Fruit fly (Drosophila melanogaster) whole organism, embryonic: ENCODE data around the gene CG32811.

Experiments
- Adf1 ChIP-seq: fragments of 200-800 bp; sonication (Bioruptor generic); IDR thresholded peaks from 2 replicates; pipeline ENCODE4 v1.3.6; 2022; ENCODE audit warnings: missing biosample characterization, missing genetic modification characterization
- Antp ChIP-seq: fragments of 200-800 bp; sonication (Bioruptor generic); optimal IDR thresholded peaks from 3 replicates; lab custom pipeline; 2016; ENCODE audit warnings: missing biosample characterization, missing genetic modification characterization
- B-H1 ChIP-seq: fragments of 200-800 bp; sonication (Bioruptor generic); IDR thresholded peaks from 3 replicates; pipeline ENCODE4 v1.3.6; 2022; ENCODE audit warnings: missing biosample characterization, missing genetic modification characterization
- BtbVII ChIP-seq: fragments of 200-800 bp; sonication (Bioruptor generic); optimal IDR thresholded peaks from 3 replicates; lab custom pipeline; 2017; ENCODE audit warnings: missing biosample characterization, mild to moderate bottlenecking, missing genetic modification characterization
- CG10274 ChIP-seq: fragments of 200-800 bp; sonication (Bioruptor generic); optimal IDR thresholded peaks from 3 replicates; lab custom pipeline; 2017; ENCODE audit warnings: missing biosample characterization, mild to moderate bottlenecking, missing genetic modification characterization
- CG13287 ChIP-seq: fragments of 200-800 bp; sonication (Bioruptor generic); IDR thresholded peaks from 2 replicates; pipeline ENCODE4 v1.3.6; 2022; ENCODE audit warnings: missing biosample characterization, missing genetic modification characterization; ENCODE audit not compliant: partially characterized antibody
- CG15514 ChIP-seq: fragments of 200-800 bp; sonication (Bioruptor generic); optimal IDR thresholded peaks from 3 replicates; lab custom pipeline; 2017; ENCODE audit warnings: missing biosample characterization, missing genetic modification characterization, mild to moderate bottlenecking, moderate library complexity, missing genetic modification reagents
- CG16815 ChIP-seq: fragments of 200-800 bp; sonication (Bioruptor generic); optimal IDR thresholded peaks from 3 replicates; lab custom pipeline; 2017; ENCODE audit warnings: missing biosample characterization, mild to moderate bottlenecking, missing genetic modification characterization
- CG17361 ChIP-seq: fragments of 200-800 bp; sonication (Bioruptor generic); IDR thresholded peaks from 3 replicates; pipeline ENCODE4 v1.3.6; 2022; ENCODE audit warnings: missing biosample characterization, missing genetic modification characterization
- CG2202 ChIP-seq: fragments of 200-800 bp; sonication (Bioruptor generic); optimal IDR thresholded peaks from 2 replicates; lab custom pipeline; 2018; ENCODE audit warnings: missing biosample characterization, mild to moderate bottlenecking, missing genetic modification characterization
- CG2875 ChIP-seq: fragments of 200-800 bp; sonication (Bioruptor generic); optimal IDR thresholded peaks from 2 replicates; lab custom pipeline; 2017; ENCODE audit warnings: missing biosample characterization, mild to moderate bottlenecking, missing genetic modification characterization, missing genetic modification reagents
- CG33213 ChIP-seq: fragments of 200-800 bp; sonication (Bioruptor generic); optimal IDR thresholded peaks from 3 replicates; lab custom pipeline; 2016; ENCODE audit warnings: missing biosample characterization, missing genetic modification characterization
- CG3407 ChIP-seq: fragments of 200-800 bp; sonication (Bioruptor generic); optimal IDR thresholded peaks from 2 replicates; lab custom pipeline; 2018; ENCODE audit warnings: missing biosample characterization, mild to moderate bottlenecking, missing genetic modification characterization
- CG34224 ChIP-seq: fragments of 200-800 bp; sonication (Bioruptor generic); IDR thresholded peaks from 3 replicates; pipeline ENCODE4 v1.3.6; 2022; ENCODE audit warnings: missing biosample characterization, missing genetic modification characterization; ENCODE audit not compliant: partially characterized antibody
- CG43689 ChIP-seq: fragments of 200-800 bp; sonication (Bioruptor generic); IDR thresholded peaks from 2 replicates; pipeline ENCODE4 v1.3.6; 2022; ENCODE audit warnings: missing biosample characterization, missing genetic modification characterization
- CG4820 ChIP-seq: fragments of 200-800 bp; sonication (Bioruptor generic); optimal IDR thresholded peaks from 3 replicates; lab custom pipeline; 2016; ENCODE audit warnings: missing biosample characterization, missing genetic modification characterization
- CG8089 ChIP-seq: fragments of 200-800 bp; sonication (Bioruptor generic); optimal IDR thresholded peaks from 3 replicates; lab custom pipeline; 2016; ENCODE audit warnings: missing biosample characterization, missing genetic modification characterization
- CG8281 ChIP-seq: fragments of 200-800 bp; sonication (Bioruptor generic); optimal IDR thresholded peaks from 2 replicates; lab custom pipeline; 2018; ENCODE audit warnings: missing biosample characterization, mild to moderate bottlenecking, missing genetic modification characterization, moderate library complexity
- CG8478 ChIP-seq: fragments of >200 bp; optimal IDR thresholded peaks from 2 replicates; lab custom pipeline; 2018
- CG8765 ChIP-seq: fragments of 200-800 bp; sonication (Bioruptor generic); IDR thresholded peaks from 2 replicates; pipeline ENCODE4 v1.3.6; 2022; ENCODE audit warnings: missing biosample characterization, missing genetic modification characterization
- CG9817 ChIP-seq: fragments of 200-800 bp; sonication (Bioruptor generic); optimal IDR thresholded peaks from 2 replicates; lab custom pipeline; 2018; ENCODE audit warnings: missing biosample characterization, mild to moderate bottlenecking, missing genetic modification characterization, moderate library complexity
- Dfd ChIP-seq, 2 experiments: fragments of >200 bp; optimal IDR thresholded peaks; 2 replicates each; lab custom pipeline; 2017; ENCODE audit warnings: missing biosample characterization in 2 of 2, missing genetic modification characterization in 2 of 2
- E2f2 ChIP-seq: fragments of 200-800 bp; sonication (Bioruptor generic); IDR thresholded peaks from 2 replicates; pipeline ENCODE4 v1.3.6; 2022; ENCODE audit warnings: missing biosample characterization, missing genetic modification characterization
- GATAe ChIP-seq: fragments of 200-800 bp; sonication (Bioruptor generic); conservative IDR thresholded peaks from 2 replicates; pipeline ENCODE4 v1.3.6; 2022; ENCODE audit warnings: missing biosample characterization, missing genetic modification characterization
- HmgD ChIP-seq: fragments of 200-800 bp; sonication (Bioruptor generic); optimal IDR thresholded peaks from 3 replicates; lab custom pipeline; 2016; ENCODE audit warnings: missing biosample characterization, missing genetic modification characterization
- Hmx ChIP-seq: fragments of 200-800 bp; sonication (Bioruptor generic); optimal IDR thresholded peaks from 2 replicates; lab custom pipeline; 2016; ENCODE audit warnings: missing biosample characterization, missing genetic modification characterization
- Hr3 ChIP-seq: fragments of 200-800 bp; sonication (Bioruptor generic); optimal IDR thresholded peaks from 3 replicates; lab custom pipeline; 2016; ENCODE audit warnings: missing biosample characterization, missing genetic modification characterization
- Hsf ChIP-seq: fragments of 200-800 bp; sonication (Bioruptor generic); optimal IDR thresholded peaks from 3 replicates; lab custom pipeline; 2016; ENCODE audit warnings: missing biosample characterization, missing genetic modification characterization
- Lim3 ChIP-seq: fragments of 200-800 bp; sonication (Bioruptor generic); IDR thresholded peaks from 2 replicates; pipeline ENCODE4 v1.3.6; 2022; ENCODE audit warnings: missing biosample characterization, missing genetic modification characterization
- Mrtf ChIP-seq: fragments of 200-800 bp; sonication (Bioruptor generic); IDR thresholded peaks from 3 replicates; pipeline ENCODE4 v1.3.6; 2022; ENCODE audit warnings: missing biosample characterization, missing genetic modification characterization
- Neu2 ChIP-seq: fragments of 200-800 bp; sonication (Bioruptor generic); optimal IDR thresholded peaks from 3 replicates; lab custom pipeline; 2016; ENCODE audit warnings: missing biosample characterization, missing genetic modification characterization, borderline replicate concordance
- Oli ChIP-seq: fragments of 200-800 bp; sonication (Bioruptor generic); optimal IDR thresholded peaks from 2 replicates; lab custom pipeline; 2018; ENCODE audit warnings: missing biosample characterization, mild to moderate bottlenecking, missing genetic modification characterization, moderate library complexity
- Scr ChIP-seq: fragments of 200-800 bp; sonication (Bioruptor generic); IDR thresholded peaks from 2 replicates; pipeline ENCODE4 v1.3.6; 2022; ENCODE audit warnings: missing biosample characterization, missing genetic modification characterization; ENCODE audit not compliant: partially characterized antibody
- Sox102F ChIP-seq: fragments of 200-800 bp; sonication (Bioruptor generic); optimal IDR thresholded peaks from 2 replicates; lab custom pipeline; 2018; ENCODE audit warnings: missing biosample characterization, mild to moderate bottlenecking, missing genetic modification characterization, moderate library complexity
- Sry-β ChIP-seq: fragments of 200-800 bp; sonication (Bioruptor generic); optimal IDR thresholded peaks from 2 replicates; lab custom pipeline; 2018; ENCODE audit warnings: missing biosample characterization, mild to moderate bottlenecking, missing genetic modification characterization, moderate library complexity
- abd-A ChIP-seq: fragments of 200-800 bp; sonication (Bioruptor generic); optimal IDR thresholded peaks from 3 replicates; lab custom pipeline; 2019; ENCODE audit warnings: missing biosample characterization, mild to moderate bottlenecking, missing genetic modification characterization, moderate library complexity
- bbx ChIP-seq: fragments of 200-800 bp; sonication (Bioruptor generic); IDR thresholded peaks from 2 replicates; pipeline ENCODE4 v1.3.6; 2022; ENCODE audit warnings: missing biosample characterization, missing genetic modification characterization; ENCODE audit not compliant: partially characterized antibody
- btn ChIP-seq: fragments of 200-800 bp; sonication (Bioruptor generic); optimal IDR thresholded peaks from 2 replicates; lab custom pipeline; 2016; ENCODE audit warnings: missing biosample characterization, missing genetic modification characterization
- crc ChIP-seq: fragments of 200-800 bp; sonication (Bioruptor generic); optimal IDR thresholded peaks from 2 replicates; lab custom pipeline; 2016; ENCODE audit warnings: missing biosample characterization, missing genetic modification characterization
- danr ChIP-seq: fragments of 200-800 bp; sonication (Bioruptor generic); IDR thresholded peaks from 2 replicates; pipeline ENCODE4 v1.3.6; 2022; ENCODE audit warnings: missing biosample characterization, missing genetic modification characterization
- dmrt99B ChIP-seq: fragments of 200-800 bp; sonication (Bioruptor generic); optimal IDR thresholded peaks from 2 replicates; lab custom pipeline; 2018; ENCODE audit warnings: missing biosample characterization, mild to moderate bottlenecking, missing genetic modification characterization, moderate library complexity
- dysf ChIP-seq: fragments of 200-800 bp; sonication (Bioruptor generic); IDR thresholded peaks from 3 replicates; pipeline ENCODE4 v1.3.6; 2022; ENCODE audit warnings: missing biosample characterization, missing genetic modification characterization
- eyg ChIP-seq: fragments of 200-800 bp; sonication (Bioruptor generic); optimal IDR thresholded peaks from 3 replicates; lab custom pipeline; 2016; ENCODE audit warnings: missing biosample characterization, missing genetic modification characterization
- fd64A ChIP-seq: fragments of 200-800 bp; sonication (Bioruptor generic); optimal IDR thresholded peaks from 3 replicates; lab custom pipeline; 2018; ENCODE audit warnings: missing biosample characterization, mild to moderate bottlenecking, missing genetic modification characterization
- gsb-n ChIP-seq: fragments of 200-800 bp; sonication (Bioruptor generic); optimal IDR thresholded peaks from 3 replicates; lab custom pipeline; 2018; ENCODE audit warnings: missing biosample characterization, mild to moderate bottlenecking, missing genetic modification characterization
- her ChIP-seq: fragments of 200-800 bp; sonication (Bioruptor generic); optimal IDR thresholded peaks from 2 replicates; lab custom pipeline; 2016; ENCODE audit warnings: missing biosample characterization, missing genetic modification characterization
- inv ChIP-seq: fragments of 200-800 bp; sonication (Bioruptor generic); IDR thresholded peaks from 2 replicates; pipeline ENCODE4 v1.3.6; 2022; ENCODE audit warnings: missing biosample characterization, missing genetic modification characterization; ENCODE audit not compliant: partially characterized antibody
- jing ChIP-seq: fragments of 200-800 bp; sonication (Bioruptor generic); optimal IDR thresholded peaks from 2 replicates; lab custom pipeline; 2018; ENCODE audit warnings: missing biosample characterization, mild to moderate bottlenecking, missing genetic modification characterization
- pnt ChIP-seq: fragments of 200-800 bp; sonication (Bioruptor generic); optimal IDR thresholded peaks from 3 replicates; lab custom pipeline; 2016; ENCODE audit warnings: missing biosample characterization, missing genetic modification characterization
- sens-2 ChIP-seq: fragments of 200-800 bp; sonication (Bioruptor generic); IDR thresholded peaks from 2 replicates; pipeline ENCODE4 v1.3.6; 2022; ENCODE audit warnings: missing biosample characterization, missing genetic modification characterization
- wek ChIP-seq: fragments of 200-800 bp; sonication (Bioruptor generic); optimal IDR thresholded peaks from 3 replicates; lab custom pipeline; 2018; ENCODE audit warnings: missing biosample characterization, mild to moderate bottlenecking, missing genetic modification characterization, moderate library complexity

CG32811 gene

DNA sequence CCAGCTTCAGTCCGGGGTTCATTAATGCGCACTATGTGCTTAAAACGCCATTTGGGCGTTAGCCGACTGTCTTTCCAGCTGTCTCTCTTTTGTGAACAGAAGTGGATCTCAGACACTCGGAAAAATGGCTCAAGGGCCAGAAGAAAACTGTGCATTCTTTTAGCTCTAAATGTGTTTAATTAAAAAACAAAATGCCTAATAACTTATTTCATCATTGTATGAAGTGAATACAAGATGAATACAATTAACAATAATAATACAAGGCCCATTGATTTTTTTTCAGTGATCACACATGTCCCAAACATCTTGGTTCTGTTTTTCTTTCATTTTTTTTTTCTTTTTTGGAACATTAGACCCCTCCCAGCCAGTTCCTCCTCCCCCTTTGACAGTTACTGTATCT lies 25.3 kb downstream of the CG32811 start (continued):
- TF ChIP-seq Oli (tag; lab: Kevin White, UChicago) = peak; percentile 55
- peak; percentile 4 for TF ChIP-seq her (GFP tag; lab: Kevin White, UChicago)
- TF ChIP-seq CG16815 = peak; percentile 15
- no peak for TF ChIP-seq Adf1 (GFP tag; lab: Robert Waterston, UW)
- peak; percentile 30 for TF ChIP-seq CG2875
- TF ChIP-seq eyg (GFP tag; lab: Kevin White, UChicago) = peak; percentile 30
- peak; percentile 54 for TF ChIP-seq Hr3 (GFP tag; lab: Kevin White, UChicago)
- no peak for TF ChIP-seq CG8478 (lab: Kevin White, UChicago)
- TF ChIP-seq Antp (GFP tag; lab: Kevin White, UChicago) = peak; percentile 47
- peak; percentile 53 for TF ChIP-seq Hsf (GFP tag; lab: Kevin White, UChicago)
- no peak for TF ChIP-seq Sry-β (GFP tag; lab: Kevin White, UChicago)
- TF ChIP-seq CG33213 (GFP tag; lab: Kevin White, UChicago) = no peak
- TF ChIP-seq pnt (GFP tag; lab: Kevin White, UChicago) = peak; percentile 33
- TF ChIP-seq dysf (GFP tag; lab: Robert Waterston, UW) = peak; percentile 72
- TF ChIP-seq fd64A (GFP tag; lab: Kevin White, UChicago) = no peak
- TF ChIP-seq dmrt99B (tag; lab: Kevin White, UChicago) = peak; percentile 75
- peak; percentile 17; the same call in 1 of the 2 replicates for TF ChIP-seq E2f2 (GFP tag; lab: Robert Waterston, UW)
- no peak for TF ChIP-seq inv
- peak; percentile 59 for TF ChIP-seq CG4820
- no peak; the same call in 2 of the 3 replicates for TF ChIP-seq B-H1 (GFP tag; lab: Robert Waterston, UW)
- TF ChIP-seq CG13287 (GFP tag; lab: Robert Waterston, UW) = no peak
- no peak for TF ChIP-seq CG43689 (GFP tag; lab: Robert Waterston, UW)
- TF ChIP-seq CG15514 (GFP tag; lab: Kevin White, UChicago) = peak; percentile 13
- TF ChIP-seq Dfd (GFP tag; optimal IDR thresholded peaks at IDR 0.05; lab: Kevin White, UChicago) = no peak
- no peak for TF ChIP-seq sens-2 (GFP tag; lab: Robert Waterston, UW)
- TF ChIP-seq Sox102F = peak; percentile 63
- peak; percentile 56 for TF ChIP-seq CG17361 (GFP tag; lab: Robert Waterston, UW)
- TF ChIP-seq danr (GFP tag; lab: Robert Waterston, UW) = 0 out of 2 replicates have a peak, but pooled peaks have one; percentile 9
- TF ChIP-seq jing (GFP tag; lab: Kevin White, UChicago) = no peak
- TF ChIP-seq btn (GFP tag; lab: Kevin White, UChicago) = peak; percentile 3
- TF ChIP-seq GATAe (GFP tag; lab: Robert Waterston, UW) = no peak
- TF ChIP-seq CG8281 (tag; lab: Kevin White, UChicago) = no peak
- TF ChIP-seq CG3407 (GFP tag; lab: Kevin White, UChicago) = peak; percentile 20
- no peak for TF ChIP-seq CG8765 (GFP tag; lab: Robert Waterston, UW)
- TF ChIP-seq HmgD = no peak
- TF ChIP-seq CG8089 (GFP tag; lab: Kevin White, UChicago) = peak; percentile 51
- peak; percentile 37; the same call in 1 of the 3 replicates for TF ChIP-seq Mrtf (GFP tag; lab: Robert Waterston, UW)
- TF ChIP-seq CG9817 (tag; lab: Kevin White, UChicago) = peak; percentile 28
- peak; percentile 14 for TF ChIP-seq Hmx (GFP tag; lab: Kevin White, UChicago)
- no peak for TF ChIP-seq Lim3 (GFP tag; lab: Robert Waterston, UW)
- TF ChIP-seq abd-A (tag; lab: Kevin White, UChicago) = no peak
- no peak for TF ChIP-seq Scr (GFP tag; lab: Robert Waterston, UW)
- peak; percentile 33 for TF ChIP-seq gsb-n (tag; lab: Kevin White, UChicago)
- TF ChIP-seq CG34224 (GFP tag; lab: Robert Waterston, UW) = no peak
- no peak for TF ChIP-seq wek
- no peak for TF ChIP-seq CG2202 (tag; lab: Kevin White, UChicago)
- TF ChIP-seq crc (GFP tag; lab: Kevin White, UChicago) = peak; percentile 28
- TF ChIP-seq Neu2 (GFP tag; lab: Kevin White, UChicago) = no peak
- TF ChIP-seq BtbVII = peak; percentile 18
- no peak for TF ChIP-seq CG10274 (GFP tag; lab: Kevin White, UChicago)
- TF ChIP-seq bbx (GFP tag; lab: Robert Waterston, UW) = no peak
